Worm (Caenorhabditis elegans) whole organism, early embryonic: ENCODE measurements around the gene F10D2.8.

ENCODE experiments used
- B0310.2 ChIP-seq: sonication (generic microtip); optimal IDR thresholded peaks from 2 replicates; lab custom pipeline; 2016; ENCODE audit warnings: mild to moderate bottlenecking, missing genetic modification characterization, missing compliant biosample characterization
- F13C5.2 ChIP-seq: sonication (generic microtip); optimal IDR thresholded peaks from 2 replicates; lab custom pipeline; 2017; ENCODE audit warnings: mild to moderate bottlenecking, missing genetic modification characterization, inconsistent platforms, missing compliant biosample characterization
- aly-1 ChIP-seq: sonication (generic microtip); optimal IDR thresholded peaks from 2 replicates; lab custom pipeline; 2016; ENCODE audit warnings: missing genetic modification characterization, missing compliant biosample characterization
- ama-1 ChIP-seq: fragments of 150-350 bp; optimal IDR thresholded peaks from 2 replicates; lab custom pipeline; 2014
- ceh-13 ChIP-seq: fragments of 200-800 bp; sonication (Bioruptor generic); optimal IDR thresholded peaks from 2 replicates; lab custom pipeline; 2018; ENCODE audit warnings: mild to moderate bottlenecking, missing genetic modification characterization, missing compliant biosample characterization
- ceh-36 ChIP-seq: sonication (generic microtip); optimal IDR thresholded peaks from 2 replicates; lab custom pipeline; 2016; ENCODE audit warnings: missing genetic modification characterization, inconsistent platforms, missing compliant biosample characterization
- ets-7 ChIP-seq: sonication (generic microtip); optimal IDR thresholded peaks from 2 replicates; lab custom pipeline; 2016; ENCODE audit warnings: missing genotype, missing genetic modification characterization, missing compliant biosample characterization
- flt-1 ChIP-seq: fragments of 200-800 bp; sonication (Bioruptor generic); IDR thresholded peaks from 2 replicates; pipeline ENCODE4 v1.3.6; 2022; ENCODE audit warnings: missing genetic modification characterization, missing compliant biosample characterization
- hmbx-1 ChIP-seq: sonication (generic microtip); optimal IDR thresholded peaks from 2 replicates; lab custom pipeline; 2016; ENCODE audit warnings: mild to moderate bottlenecking, missing genetic modification characterization, missing compliant biosample characterization
- hmg-4 ChIP-seq: fragments of 200-800 bp; sonication (Bioruptor generic); optimal IDR thresholded peaks from 2 replicates; lab custom pipeline; 2018; ENCODE audit warnings: mild to moderate bottlenecking, missing genetic modification characterization, missing compliant biosample characterization
- hnd-1 ChIP-seq: sonication (generic microtip); optimal IDR thresholded peaks from 2 replicates; lab custom pipeline; 2016; ENCODE audit warnings: missing genetic modification characterization, missing compliant biosample characterization
- pes-1 ChIP-seq: fragments of 200-800 bp; sonication (Bioruptor generic); IDR thresholded peaks from 2 replicates; pipeline ENCODE4 v1.3.6; 2022; ENCODE audit warnings: missing genetic modification reagents, missing genetic modification characterization, missing compliant biosample characterization
- scrt-1 ChIP-seq: fragments of 200-800 bp; sonication (Bioruptor generic); IDR thresholded peaks from 2 replicates; pipeline ENCODE4 v1.3.6; 2022; ENCODE audit warnings: missing genetic modification characterization, missing compliant biosample characterization
- sea-1 ChIP-seq: fragments of 200-800 bp; sonication (Bioruptor generic); conservative IDR thresholded peaks from 2 replicates; pipeline ENCODE4 v1.3.6; 2022; ENCODE audit warnings: missing genetic modification characterization, missing compliant biosample characterization
- tbx-11 ChIP-seq: fragments of 200-800 bp; sonication (Bioruptor generic); IDR thresholded peaks from 2 replicates; pipeline ENCODE4 v1.3.6; 2022; ENCODE audit warnings: missing genetic modification characterization, missing compliant biosample characterization
- tbx-37 ChIP-seq: fragments of 200-800 bp; sonication (Bioruptor generic); conservative IDR thresholded peaks from 2 replicates; pipeline ENCODE4 v1.3.6; 2022; ENCODE audit warnings: missing genetic modification reagents, missing genetic modification characterization, missing compliant biosample characterization
- tra-4 ChIP-seq: sonication (generic microtip); optimal IDR thresholded peaks from 2 replicates; lab custom pipeline; 2017; ENCODE audit warnings: missing genetic modification characterization, missing compliant biosample characterization

Gene F10D2.8

ce11 chrV:7163477-7164114 is 13.1 kb upstream of the F10D2.8 start, which contains the start of gene ugt-41:
ugt-41 (minus strand) TSS chrV:7163595.
- no peak for TF ChIP-seq tbx-11 (GFP tag; lab: Robert Waterston, UW)
- TF ChIP-seq ceh-36 (tag; lab: Kevin White, UChicago), result no peak
- TF ChIP-seq ceh-13, result no peak
- TF ChIP-seq flt-1 (GFP tag; lab: Robert Waterston, UW), result no peak
- TF ChIP-seq hnd-1 (tag; lab: Kevin White, UChicago), result no peak
- TF ChIP-seq pes-1 (GFP tag; lab: Robert Waterston, UW), result no peak
- no peak for TF ChIP-seq sea-1 (GFP tag; lab: Robert Waterston, UW)

ce11 chrV:7159391-7159790 is 8.9 kb upstream of the F10D2.8 start, which contains the start of gene str-204:
str-204 (plus strand) TSS chrV:7159691.
- TF ChIP-seq hnd-1 (tag; lab: Kevin White, UChicago) (no peak), sea-1 (GFP tag; lab: Robert Waterston, UW) (no peak)

DNA sequence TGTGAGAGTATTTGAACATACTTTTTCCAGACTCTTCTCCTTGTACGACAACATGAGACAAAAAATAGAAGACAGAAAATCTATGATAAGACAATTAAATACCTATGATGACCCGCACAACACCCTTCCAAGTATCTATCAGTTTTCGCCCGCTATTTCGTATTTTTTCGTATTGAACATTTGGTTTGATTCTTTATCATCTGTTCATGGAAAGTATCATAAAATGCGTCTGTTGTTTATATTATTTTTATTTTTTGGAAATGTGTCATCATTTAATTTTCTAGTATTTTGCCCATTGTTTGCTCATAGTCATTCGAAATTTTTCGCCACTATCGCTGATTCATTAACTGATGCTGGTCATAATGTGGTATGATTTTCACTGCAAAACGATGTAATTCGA is 6.6 kb upstream of the F10D2.8 start, which contains the start of gene ugt-39:
Gene ugt-39, plus strand, starts transcription at position 54 of the 400 bp plus-strand sequence.
- TF ChIP-seq ceh-13 (no peak), hmg-4 (GFP tag; lab: Kevin White, UChicago) (no peak), hnd-1 (tag; lab: Kevin White, UChicago) (no peak), flt-1 (GFP tag; lab: Robert Waterston, UW) (no peak), B0310.2 (tag; lab: Kevin White, UChicago) (no peak), hmbx-1 (tag; lab: Kevin White, UChicago) (no peak), sea-1 (GFP tag; lab: Robert Waterston, UW) (no peak), scrt-1 (GFP tag; lab: Robert Waterston, UW) (no peak), tbx-37 (GFP tag; lab: Robert Waterston, UW) (no peak), aly-1 (tag; lab: Kevin White, UChicago) (no peak), ceh-36 (tag; lab: Kevin White, UChicago) (no peak), ets-7 (tag; lab: Kevin White, UChicago) (no peak), pes-1 (GFP tag; lab: Robert Waterston, UW) (no peak), tra-4 (tag; lab: Kevin White, UChicago) (no peak), tbx-11 (GFP tag; lab: Robert Waterston, UW) (no peak), F13C5.2 (tag; lab: Kevin White, UChicago) (no peak)

ce11 chrV:7156079-7156478 is 5.6 kb upstream of the F10D2.8 start, which contains the start of gene F10D2.10:
F10D2.10 (minus strand) TSS chrV:7156179.
- TF ChIP-seq tbx-11 (GFP tag; lab: Robert Waterston, UW), result no peak
- no peak for TF ChIP-seq flt-1 (GFP tag; lab: Robert Waterston, UW)
- no peak for TF ChIP-seq hmg-4 (GFP tag; lab: Kevin White, UChicago)
- TF ChIP-seq aly-1 (tag; lab: Kevin White, UChicago), result no peak

- no peak for TF ChIP-seq sea-1 (GFP tag; lab: Robert Waterston, UW)
- no peak for TF ChIP-seq tbx-11 (GFP tag; lab: Robert Waterston, UW)
- no peak for TF ChIP-seq pes-1 (GFP tag; lab: Robert Waterston, UW)
- TF ChIP-seq B0310.2 (tag; lab: Kevin White, UChicago), result no peak
- no peak for TF ChIP-seq flt-1 (GFP tag; lab: Robert Waterston, UW)
- no peak for TF ChIP-seq F13C5.2 (tag; lab: Kevin White, UChicago)
- TF ChIP-seq tbx-37 (GFP tag; lab: Robert Waterston, UW), result no peak
- no peak for TF ChIP-seq ceh-13
- TF ChIP-seq tra-4 (tag; lab: Kevin White, UChicago), result no peak
- no peak for TF ChIP-seq ama-1 (lab: Kevin White, UChicago)
- TF ChIP-seq hmg-4 (GFP tag; lab: Kevin White, UChicago), result no peak
- TF ChIP-seq scrt-1 (GFP tag; lab: Robert Waterston, UW), result no peak
- no peak for TF ChIP-seq hnd-1 (tag; lab: Kevin White, UChicago)
- TF ChIP-seq ets-7 (tag; lab: Kevin White, UChicago), result no peak
- TF ChIP-seq ceh-36 (tag; lab: Kevin White, UChicago), result no peak
These were observed 2.5 kb upstream of the F10D2.8 start, which contains the start of gene fat-7 for ce11 chrV:7153046-7153445. fat-7 (minus strand) TSS chrV:7153146.

ce11 chrV:7147370-7147769 is 3.1 kb downstream of the F10D2.8 start, which contains the start of gene ugt-38:
ugt-38 (minus strand) TSS chrV:7147470.
- TF ChIP-seq F13C5.2 (tag; lab: Kevin White, UChicago) (no peak), B0310.2 (tag; lab: Kevin White, UChicago) (no peak), ets-7 (tag; lab: Kevin White, UChicago) (no peak), tbx-37 (GFP tag; lab: Robert Waterston, UW) (no peak), tra-4 (tag; lab: Kevin White, UChicago) (no peak), flt-1 (GFP tag; lab: Robert Waterston, UW) (no peak), ceh-13 (no peak), tbx-11 (GFP tag; lab: Robert Waterston, UW) (no peak)

DNA sequence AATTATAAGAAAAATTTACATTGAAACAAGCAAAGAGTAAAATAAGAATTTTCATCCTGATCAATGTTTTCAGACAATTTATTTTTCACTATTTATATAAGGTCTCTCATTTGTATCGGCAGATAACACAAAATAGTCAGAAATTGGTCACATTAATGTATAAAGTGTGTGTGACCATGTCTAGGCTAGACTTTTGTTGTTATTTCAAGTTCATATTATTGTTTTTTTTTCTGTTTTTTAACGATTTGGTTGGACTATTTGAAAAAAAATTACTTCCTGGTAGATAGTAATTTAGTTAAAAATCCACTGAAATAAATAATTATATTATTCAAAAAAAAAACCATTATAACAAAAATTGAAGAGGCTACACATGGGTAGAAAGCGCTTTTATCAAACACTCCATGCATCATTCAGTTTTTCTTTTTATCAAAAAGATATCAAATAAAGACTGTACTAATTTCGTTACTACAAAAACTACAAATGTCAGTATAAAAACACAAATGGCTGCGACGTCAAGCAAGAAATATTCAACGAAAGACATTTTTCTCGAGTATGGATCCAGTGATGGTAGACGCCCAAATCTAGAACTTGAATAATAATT is 5.2 kb downstream of the F10D2.8 start, which contains the start of gene ugt-37:
Gene ugt-37, minus strand, starts transcription at position 69 of the 601 bp plus-strand sequence.
- no peak for TF ChIP-seq ceh-36 (tag; lab: Kevin White, UChicago)
- no peak for TF ChIP-seq F13C5.2 (tag; lab: Kevin White, UChicago)
- no peak for TF ChIP-seq ceh-13
